Worm (Caenorhabditis elegans): ENCODE measurements around the gene ruvb-1.

The ruvb-1 gene

ce11 chrV:9962916-9963315 lies 17.7 kb downstream of the ruvb-1 start:
- no peak for TF ChIP-seq med-1 (GFP tag; optimal IDR thresholded peaks at IDR 0.05; ENCODE audit: insufficient read depth)
- no peak for TF ChIP-seq cog-1 (tag; optimal IDR thresholded peaks at IDR 0.05)
- no peak for TF ChIP-seq ztf-29 (GFP tag; IDR thresholded peaks at IDR 0.05)
- 0 out of 2 replicates have a peak, but pooled peaks have one; percentile 9 for TF ChIP-seq flt-1 (GFP tag; IDR thresholded peaks at IDR 0.05)
- TF ChIP-seq ref-1 (GFP tag; conservative IDR thresholded peaks at IDR 0.05), result no peak

- no peak for TF ChIP-seq T22C8.4 (GFP tag; IDR thresholded peaks at IDR 0.05)
- no peak for TF ChIP-seq tab-1 (GFP tag; IDR thresholded peaks at IDR 0.05)
- no peak for TF ChIP-seq ref-1 (GFP tag; conservative IDR thresholded peaks at IDR 0.05)
- no peak for TF ChIP-seq med-1 (GFP tag; optimal IDR thresholded peaks at IDR 0.05; ENCODE audit: insufficient read depth)
- no peak for TF ChIP-seq flt-1 (GFP tag; IDR thresholded peaks at IDR 0.05)
- no peak for TF ChIP-seq ztf-29 (GFP tag; IDR thresholded peaks at IDR 0.05)
- no peak for TF ChIP-seq klf-2 (GFP tag; conservative IDR thresholded peaks at IDR 0.05)
- TF ChIP-seq cog-1 (tag; optimal IDR thresholded peaks at IDR 0.05), result no peak
- TF ChIP-seq ztf-23 (GFP tag; IDR thresholded peaks at IDR 0.05), result no peak
Observed at ce11 chrV:9962394-9962793, 18.2 kb downstream of the ruvb-1 start, which contains the start of gene madf-4. TSS of gene madf-4 (minus strand) at chrV:9962494.

ce11 chrV:9960376-9960775 lies 20.2 kb downstream of the ruvb-1 start, which contains the start of gene T07C12.10:
TSS of gene T07C12.10 (minus strand) at chrV:9960476.
- TF ChIP-seq ztf-23 (GFP tag; IDR thresholded peaks at IDR 0.05) (no peak), klf-2 (GFP tag; conservative IDR thresholded peaks at IDR 0.05) (no peak), ztf-29 (GFP tag; IDR thresholded peaks at IDR 0.05) (no peak)

ce11 chrV:9958654-9959053 lies 21.9 kb downstream of the ruvb-1 start:
- TF ChIP-seq klf-2 (GFP tag; conservative IDR thresholded peaks at IDR 0.05), result no peak
- no peak for TF ChIP-seq med-1 (GFP tag; optimal IDR thresholded peaks at IDR 0.05; ENCODE audit: insufficient read depth)
- no peak for TF ChIP-seq ztf-29 (GFP tag; IDR thresholded peaks at IDR 0.05)
- no peak for TF ChIP-seq T22C8.4 (GFP tag; IDR thresholded peaks at IDR 0.05)
- TF ChIP-seq flt-1 (GFP tag; IDR thresholded peaks at IDR 0.05), result no peak
- TF ChIP-seq ztf-23 (GFP tag; IDR thresholded peaks at IDR 0.05), result no peak
- TF ChIP-seq ref-1 (GFP tag; conservative IDR thresholded peaks at IDR 0.05), result no peak
- TF ChIP-seq tab-1 (GFP tag; IDR thresholded peaks at IDR 0.05), result no peak
- TF ChIP-seq cog-1 (tag; optimal IDR thresholded peaks at IDR 0.05), result no peak

- TF ChIP-seq tab-1 (GFP tag; IDR thresholded peaks at IDR 0.05) (no peak), ztf-29 (GFP tag; IDR thresholded peaks at IDR 0.05) (no peak), ref-1 (GFP tag; conservative IDR thresholded peaks at IDR 0.05) (no peak), T22C8.4 (GFP tag; IDR thresholded peaks at IDR 0.05) (no peak), klf-2 (GFP tag; conservative IDR thresholded peaks at IDR 0.05) (no peak), flt-1 (GFP tag; IDR thresholded peaks at IDR 0.05) (no peak), cog-1 (tag; optimal IDR thresholded peaks at IDR 0.05) (no peak)
Observed at ce11 chrV:9958231-9958630, 22.4 kb downstream of the ruvb-1 start, which contains the start of gene anmt-3. TSS of gene anmt-3 (minus strand) at chrV:9958331.

- no peak for TF ChIP-seq ztf-23 (GFP tag; IDR thresholded peaks at IDR 0.05)
- no peak for TF ChIP-seq cog-1 (tag; optimal IDR thresholded peaks at IDR 0.05)
- TF ChIP-seq flt-1 (GFP tag; IDR thresholded peaks at IDR 0.05), result no peak
- TF ChIP-seq ref-1 (GFP tag; conservative IDR thresholded peaks at IDR 0.05), result no peak
- TF ChIP-seq klf-2 (GFP tag; conservative IDR thresholded peaks at IDR 0.05), result no peak
- TF ChIP-seq med-1 (GFP tag; optimal IDR thresholded peaks at IDR 0.05; ENCODE audit: insufficient read depth), result no peak
- no peak for TF ChIP-seq tab-1 (GFP tag; IDR thresholded peaks at IDR 0.05)
- TF ChIP-seq T22C8.4 (GFP tag; IDR thresholded peaks at IDR 0.05), result no peak
- no peak for TF ChIP-seq ztf-29 (GFP tag; IDR thresholded peaks at IDR 0.05)
Observed at ce11 chrV:9952396-9952795, 28.2 kb downstream of the ruvb-1 start, which contains the start of gene mam-5. TSS of gene mam-5 (plus strand) at chrV:9952699.

- TF ChIP-seq ref-1 (GFP tag; conservative IDR thresholded peaks at IDR 0.05) (no peak), tab-1 (GFP tag; IDR thresholded peaks at IDR 0.05) (no peak), ztf-29 (GFP tag; IDR thresholded peaks at IDR 0.05) (no peak), cog-1 (tag; optimal IDR thresholded peaks at IDR 0.05) (no peak), klf-2 (GFP tag; conservative IDR thresholded peaks at IDR 0.05) (no peak), med-1 (GFP tag; optimal IDR thresholded peaks at IDR 0.05; ENCODE audit: insufficient read depth) (no peak), flt-1 (GFP tag; IDR thresholded peaks at IDR 0.05) (no peak)
Observed at ce11 chrV:9950861-9951260, 29.7 kb downstream of the ruvb-1 start, which contains the start of gene ttr-46. TSS of gene ttr-46 (plus strand) at chrV:9951233.

- TF ChIP-seq cog-1 (tag; optimal IDR thresholded peaks at IDR 0.05), result no peak
- no peak for TF ChIP-seq flt-1 (GFP tag; IDR thresholded peaks at IDR 0.05)
- TF ChIP-seq ref-1 (GFP tag; conservative IDR thresholded peaks at IDR 0.05), result no peak
- TF ChIP-seq klf-2 (GFP tag; conservative IDR thresholded peaks at IDR 0.05), result no peak
- no peak for TF ChIP-seq ztf-29 (GFP tag; IDR thresholded peaks at IDR 0.05)
- no peak for TF ChIP-seq tab-1 (GFP tag; IDR thresholded peaks at IDR 0.05)
- TF ChIP-seq ztf-23 (GFP tag; IDR thresholded peaks at IDR 0.05), result no peak
- no peak for TF ChIP-seq T22C8.4 (GFP tag; IDR thresholded peaks at IDR 0.05)
- TF ChIP-seq med-1 (GFP tag; optimal IDR thresholded peaks at IDR 0.05; ENCODE audit: insufficient read depth), result no peak
Observed at ce11 chrV:9948840-9949239, 31.8 kb downstream of the ruvb-1 start, which contains the start of gene nlp-58. TSS of gene nlp-58 (minus strand) at chrV:9948940.

ce11 chrV:9944093-9944492 lies 36.5 kb downstream of the ruvb-1 start, which contains the start of gene sre-28:
TSS of gene sre-28 (plus strand) at chrV:9944393.
- TF ChIP-seq ztf-29 (GFP tag; IDR thresholded peaks at IDR 0.05), result no peak
- TF ChIP-seq ref-1 (GFP tag; conservative IDR thresholded peaks at IDR 0.05), result no peak
- TF ChIP-seq cog-1 (tag; optimal IDR thresholded peaks at IDR 0.05), result no peak
- TF ChIP-seq med-1 (GFP tag; optimal IDR thresholded peaks at IDR 0.05; ENCODE audit: insufficient read depth), result no peak
- TF ChIP-seq T22C8.4 (GFP tag; IDR thresholded peaks at IDR 0.05), result no peak
- no peak for TF ChIP-seq flt-1 (GFP tag; IDR thresholded peaks at IDR 0.05)
- no peak for TF ChIP-seq ztf-23 (GFP tag; IDR thresholded peaks at IDR 0.05)
- TF ChIP-seq klf-2 (GFP tag; conservative IDR thresholded peaks at IDR 0.05), result no peak
- no peak for TF ChIP-seq tab-1 (GFP tag; IDR thresholded peaks at IDR 0.05)

- no peak for TF ChIP-seq ztf-23 (GFP tag; IDR thresholded peaks at IDR 0.05)
- TF ChIP-seq cog-1 (tag; optimal IDR thresholded peaks at IDR 0.05), result no peak
- no peak for TF ChIP-seq T22C8.4 (GFP tag; IDR thresholded peaks at IDR 0.05)
- no peak for TF ChIP-seq flt-1 (GFP tag; IDR thresholded peaks at IDR 0.05)
- no peak for TF ChIP-seq med-1 (GFP tag; optimal IDR thresholded peaks at IDR 0.05; ENCODE audit: insufficient read depth)
- TF ChIP-seq tab-1 (GFP tag; IDR thresholded peaks at IDR 0.05), result no peak
- TF ChIP-seq ref-1 (GFP tag; conservative IDR thresholded peaks at IDR 0.05), result no peak
- TF ChIP-seq klf-2 (GFP tag; conservative IDR thresholded peaks at IDR 0.05), result no peak
- TF ChIP-seq ztf-29 (GFP tag; IDR thresholded peaks at IDR 0.05), result no peak
Observed at ce11 chrV:9943039-9943438, 37.6 kb downstream of the ruvb-1 start, which contains the start of gene fipr-12. TSS of gene fipr-12 (plus strand) at chrV:9943339.

Measured in whole organism, midembryonic.